Worm (Caenorhabditis elegans) whole organism, early embryonic: Measurements from ENCODE around the gene gar-3.

Experiments
- ama-1 ChIP-seq: fragments of 150-350 bp; optimal IDR thresholded peaks from 2 replicates; lab custom pipeline; 2014
- hmbx-1 ChIP-seq: sonication (generic microtip); optimal IDR thresholded peaks from 2 replicates; lab custom pipeline; 2016; ENCODE audit warnings: mild to moderate bottlenecking, missing genetic modification characterization, missing compliant biosample characterization
- tbx-11 ChIP-seq: fragments of 200-800 bp; sonication (Bioruptor generic); IDR thresholded peaks from 2 replicates; pipeline ENCODE4 v1.3.6; 2022; ENCODE audit warnings: missing genetic modification characterization, missing compliant biosample characterization
- tra-4 ChIP-seq: sonication (generic microtip); optimal IDR thresholded peaks from 2 replicates; lab custom pipeline; 2017; ENCODE audit warnings: missing genetic modification characterization, missing compliant biosample characterization

ce11 chrV:14610781-14611180 is 31.3 kb upstream of the gar-3 start:
- TF ChIP-seq tbx-11 (GFP tag; lab: Robert Waterston, UW) (no peak), ama-1 (lab: Kevin White, UChicago) (no peak), hmbx-1 (no peak), tra-4 (tag; lab: Kevin White, UChicago) (no peak)
